Worm (Caenorhabditis elegans) whole organism, late embryonic: ENCODE data around the gene T10B10.9.

Experiments used
- C38D4.7 ChIP-seq: fragments of 200-800 bp; sonication (Bioruptor generic); optimal IDR thresholded peaks from 2 replicates; lab custom pipeline; 2018; ENCODE audit warnings: mild to moderate bottlenecking, missing genetic modification characterization, moderate library complexity, missing compliant biosample characterization
- F13H6.1 ChIP-seq: sonication (generic microtip); optimal IDR thresholded peaks from 2 replicates; lab custom pipeline; 2016; ENCODE audit warnings: missing genetic modification characterization, missing compliant biosample characterization
- K02D7.2 ChIP-seq: sonication (generic microtip); optimal IDR thresholded peaks from 2 replicates; lab custom pipeline; 2017; ENCODE audit warnings: mild to moderate bottlenecking, missing genetic modification characterization, missing compliant biosample characterization
- K09A11.1 ChIP-seq: sonication (generic microtip); optimal IDR thresholded peaks from 2 replicates; lab custom pipeline; 2017; ENCODE audit warnings: antibody characterized with exemption, mild to moderate bottlenecking, missing genetic modification characterization, missing compliant biosample characterization; ENCODE audit not compliant: insufficient read depth
- T23F11.4 ChIP-seq: fragments of 200-800 bp; sonication (Bioruptor generic); optimal IDR thresholded peaks from 2 replicates; lab custom pipeline; 2018; ENCODE audit warnings: mild to moderate bottlenecking, missing genetic modification characterization, missing compliant biosample characterization
- Y22D7AL.16 ChIP-seq: sonication (generic microtip); optimal IDR thresholded peaks from 2 replicates; lab custom pipeline; 2016; ENCODE audit warnings: missing genetic modification characterization, missing compliant biosample characterization
- ama-1 ChIP-seq: fragments of 150-350 bp; optimal IDR thresholded peaks from 2 replicates; lab custom pipeline; 2014
- ceh-14 ChIP-seq: sonication (generic microtip); optimal IDR thresholded peaks from 2 replicates; lab custom pipeline; 2016; ENCODE audit warnings: missing genotype, missing genetic modification characterization, missing compliant biosample characterization
- ceh-18 ChIP-seq: sonication (generic microtip); optimal IDR thresholded peaks from 2 replicates; lab custom pipeline; 2016; ENCODE audit warnings: missing genetic modification characterization, missing compliant biosample characterization
- ceh-22 ChIP-seq: sonication (generic microtip); optimal IDR thresholded peaks from 2 replicates; lab custom pipeline; 2017; ENCODE audit warnings: missing biosample characterization, missing genetic modification characterization
- ceh-24 ChIP-seq: sonication (generic microtip); optimal IDR thresholded peaks from 2 replicates; lab custom pipeline; 2016; ENCODE audit warnings: mild to moderate bottlenecking, missing genetic modification characterization, missing compliant biosample characterization
- ceh-30 ChIP-seq: fragments of 150-350 bp; optimal IDR thresholded peaks from 2 replicates; lab custom pipeline; 2014; ENCODE audit warnings: missing biosample characterization, missing genetic modification characterization
- ceh-34 ChIP-seq: sonication (generic microtip); optimal IDR thresholded peaks from 2 replicates; lab custom pipeline; 2016; ENCODE audit warnings: mild to moderate bottlenecking, missing genetic modification characterization, missing compliant biosample characterization
- ceh-48 ChIP-seq: sonication (generic microtip); optimal IDR thresholded peaks from 2 replicates; lab custom pipeline; 2016; ENCODE audit warnings: missing genetic modification characterization, inconsistent platforms, missing compliant biosample characterization
- ceh-6 ChIP-seq: fragments of 200-800 bp; sonication (Bioruptor generic); optimal IDR thresholded peaks from 2 replicates; lab custom pipeline; 2018; ENCODE audit warnings: mild to moderate bottlenecking, missing genetic modification characterization, missing compliant biosample characterization
- dmd-4 ChIP-seq: sonication (generic microtip); optimal IDR thresholded peaks from 2 replicates; lab custom pipeline; 2016; ENCODE audit warnings: borderline replicate concordance, missing genetic modification characterization, missing compliant biosample characterization
- dve-1 ChIP-seq: sonication (generic microtip); optimal IDR thresholded peaks from 2 replicates; lab custom pipeline; 2017; ENCODE audit warnings: antibody characterized with exemption, mild to moderate bottlenecking, missing genetic modification characterization, missing compliant biosample characterization
- elt-2 ChIP-seq: sonication (generic microtip); optimal IDR thresholded peaks from 2 replicates; lab custom pipeline; 2016; ENCODE audit warnings: missing genetic modification reagents, missing genetic modification characterization, missing compliant biosample characterization
- elt-4 ChIP-seq: sonication (generic microtip); optimal IDR thresholded peaks from 2 replicates; lab custom pipeline; 2016; ENCODE audit warnings: missing genetic modification characterization, missing compliant biosample characterization
- hlh-13 ChIP-seq: fragments of 200-800 bp; sonication (Bioruptor generic); optimal IDR thresholded peaks from 2 replicates; lab custom pipeline; 2018; ENCODE audit warnings: mild to moderate bottlenecking, missing genetic modification characterization, missing compliant biosample characterization
- hlh-30 ChIP-seq: sonication (generic microtip); optimal IDR thresholded peaks from 2 replicates; lab custom pipeline; 2017; ENCODE audit warnings: antibody characterized with exemption, missing genetic modification characterization, missing compliant biosample characterization; ENCODE audit not compliant: insufficient read depth
- mec-3 ChIP-seq: sonication (generic microtip); optimal IDR thresholded peaks from 2 replicates; lab custom pipeline; 2016; ENCODE audit warnings: borderline replicate concordance, missing genetic modification characterization, missing compliant biosample characterization
- nhr-11 ChIP-seq: fragments of 150-350 bp; optimal IDR thresholded peaks from 2 replicates; lab custom pipeline; 2014; ENCODE audit warnings: missing biosample characterization, missing genetic modification characterization
- nhr-232 ChIP-seq: sonication (generic microtip); optimal IDR thresholded peaks from 2 replicates; lab custom pipeline; 2016; ENCODE audit warnings: missing genetic modification characterization, missing compliant biosample characterization
- odd-2 ChIP-seq: sonication (generic microtip); optimal IDR thresholded peaks from 2 replicates; lab custom pipeline; 2017; ENCODE audit warnings: antibody characterized with exemption, mild to moderate bottlenecking, missing genetic modification characterization, missing compliant biosample characterization
- pag-3 ChIP-seq: sonication (generic microtip); optimal IDR thresholded peaks from 2 replicates; lab custom pipeline; 2016; ENCODE audit warnings: missing compliant biosample characterization, missing genetic modification characterization, borderline replicate concordance
- pax-1 ChIP-seq: fragments of 150-350 bp; optimal IDR thresholded peaks from 2 replicates; lab custom pipeline; 2014; ENCODE audit warnings: missing biosample characterization, missing genetic modification characterization
- pha-2 ChIP-seq: sonication (generic microtip); optimal IDR thresholded peaks from 2 replicates; lab custom pipeline; 2017; ENCODE audit warnings: mild to moderate bottlenecking, missing genetic modification characterization, missing compliant biosample characterization
- pha-4 ChIP-seq: fragments of 150-350 bp; optimal IDR thresholded peaks from 2 replicates; lab custom pipeline; 2018; ENCODE audit warnings: missing biosample characterization, missing genetic modification reagents, missing genetic modification characterization
- pros-1 ChIP-seq: fragments of 150-350 bp; optimal IDR thresholded peaks from 2 replicates; lab custom pipeline; 2014; ENCODE audit warnings: missing biosample characterization, missing genetic modification reagents, missing genetic modification characterization
- ref-2 ChIP-seq: sonication (generic microtip); optimal IDR thresholded peaks from 2 replicates; lab custom pipeline; 2016; ENCODE audit warnings: missing genetic modification characterization, missing compliant biosample characterization
- sdc-2 ChIP-seq: sonication (generic microtip); optimal IDR thresholded peaks from 2 replicates; lab custom pipeline; 2016; ENCODE audit warnings: missing genotype, missing genetic modification characterization, missing compliant biosample characterization
- sox-2 ChIP-seq: fragments of 200-800 bp; sonication (Bioruptor generic); IDR thresholded peaks from 2 replicates; pipeline ENCODE4 v1.3.6; 2022; ENCODE audit warnings: missing genetic modification reagents, missing genetic modification characterization, missing compliant biosample characterization
- sox-4 ChIP-seq: sonication (generic microtip); optimal IDR thresholded peaks from 2 replicates; lab custom pipeline; 2017; ENCODE audit warnings: mild to moderate bottlenecking, missing genetic modification characterization, inconsistent platforms, missing compliant biosample characterization
- unc-3 ChIP-seq, 2 experiments: fragments of 200-800 bp in 1 of 2; sonication (Bioruptor generic) in 1 of 2; sonication (generic microtip) in 1 of 2; conservative IDR thresholded peaks in 1 of 2; optimal IDR thresholded peaks in 1 of 2; 2 replicates each; pipeline versions ENCODE4 v1.3.6 to Lab custom; 2016 to 2022; ENCODE audit warnings: missing compliant biosample characterization in 2 of 2, missing genetic modification characterization in 2 of 2, missing genetic modification reagents in 1 of 2
- zip-5 ChIP-seq: sonication (generic microtip); optimal IDR thresholded peaks from 2 replicates; lab custom pipeline; 2016; ENCODE audit warnings: missing genetic modification characterization, missing compliant biosample characterization

T10B10.9 gene

DNA sequence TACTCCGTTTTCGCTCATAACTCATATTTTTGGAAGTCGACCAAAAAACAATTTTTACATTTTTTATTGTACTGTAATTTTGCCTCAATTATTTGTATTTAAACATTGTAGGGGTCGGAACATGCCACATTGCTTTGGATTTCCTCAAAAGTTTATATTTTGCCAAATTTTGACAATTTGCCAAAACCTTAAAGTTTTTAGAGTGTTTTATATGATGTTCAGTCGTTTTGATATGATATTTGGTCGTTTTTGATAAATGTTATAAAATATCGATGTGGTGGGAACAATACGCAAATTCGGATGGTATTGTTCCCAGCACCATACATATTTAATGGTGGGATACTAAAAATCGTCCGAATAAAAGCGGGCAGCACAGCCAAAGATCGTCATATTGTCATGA lies at the start of gene T10B10.9:
Gene T10B10.9, plus strand, starts transcription at position 301 of the 400 bp plus-strand sequence.
- TF ChIP-seq ceh-48 (tag; lab: Kevin White, UChicago): no peak
- TF ChIP-seq ref-2 (tag; lab: Kevin White, UChicago): no peak
- TF ChIP-seq sox-2 (GFP tag; lab: Robert Waterston, UW): no peak
- TF ChIP-seq C38D4.7 (GFP tag; lab: Kevin White, UChicago): no peak
- TF ChIP-seq pros-1 (tag; lab: Kevin White, UChicago): no peak
- TF ChIP-seq elt-4: no peak
- TF ChIP-seq dve-1 (tag; lab: Kevin White, UChicago): no peak
- TF ChIP-seq odd-2 (tag; lab: Kevin White, UChicago): no peak

DNA sequence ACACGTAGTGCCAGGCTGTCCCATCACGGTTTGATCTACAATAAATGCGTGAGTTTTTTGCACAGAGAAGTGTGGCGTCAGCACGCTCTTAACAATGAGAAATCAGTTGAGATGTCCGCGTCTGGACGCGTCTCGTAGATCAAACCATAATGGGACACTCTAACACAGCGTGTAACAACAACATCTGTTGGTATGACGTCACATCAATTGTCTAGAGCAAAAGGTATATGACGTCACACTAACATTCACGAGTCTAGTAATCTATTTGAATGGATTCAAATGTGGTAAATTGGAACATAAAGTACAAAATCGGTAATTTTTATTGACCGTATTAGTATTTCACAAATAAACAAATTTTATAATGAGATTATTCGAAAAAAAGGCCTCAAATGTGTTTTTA lies 48.5 kb upstream of the T10B10.9 start:
- TF ChIP-seq pha-4 (tag; lab: Kevin White, UChicago) (no peak), F13H6.1 (tag; lab: Kevin White, UChicago) (no peak), sox-4 (tag; lab: Kevin White, UChicago) (no peak), T23F11.4 (GFP tag; lab: Kevin White, UChicago) (no peak), ref-2 (tag; lab: Kevin White, UChicago) (no peak), pag-3 (no peak), ceh-34 (tag; lab: Kevin White, UChicago) (no peak), K09A11.1 (tag; lab: Kevin White, UChicago) (no peak), zip-5 (no peak), nhr-232 (tag; lab: Kevin White, UChicago) (no peak), hlh-13 (GFP tag; lab: Kevin White, UChicago) (no peak), ceh-14 (tag; lab: Kevin White, UChicago) (no peak), dmd-4 (tag; lab: Kevin White, UChicago) (no peak), unc-3 (GFP tag; conservative IDR thresholded peaks at IDR 0.05; lab: Robert Waterston, UW) (no peak), unc-3 (tag; optimal IDR thresholded peaks at IDR 0.05; lab: Kevin White, UChicago) (no peak), pax-1 (no peak), C38D4.7 (GFP tag; lab: Kevin White, UChicago) (no peak), ceh-6 (GFP tag; lab: Kevin White, UChicago) (no peak)

DNA sequence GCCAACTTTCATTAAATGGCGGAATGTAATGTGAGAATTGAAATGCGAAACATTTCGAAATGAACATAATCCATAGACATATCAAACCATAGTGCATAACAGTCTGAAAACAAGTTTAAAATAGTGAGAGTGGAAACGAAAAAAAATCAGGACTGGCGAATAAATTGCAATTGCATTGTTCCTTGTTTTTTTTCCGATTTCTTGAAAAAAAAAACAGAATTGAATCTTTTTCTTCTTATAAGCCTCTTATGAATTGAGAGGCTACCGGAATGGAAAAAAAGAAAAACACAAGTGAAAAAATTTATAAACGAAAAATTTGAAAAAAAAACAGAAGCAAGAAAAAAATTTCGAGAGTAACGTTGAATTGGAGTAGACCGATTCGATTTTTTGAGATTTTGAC lies 47.7 kb upstream of the T10B10.9 start, which contains the start of gene R07D5.2:
Gene R07D5.2, minus strand, starts transcription at position 101 of the 400 bp plus-strand sequence.
- TF ChIP-seq ceh-22 (tag; lab: Kevin White, UChicago) (no peak), elt-2 (tag; lab: Kevin White, UChicago) (no peak), K02D7.2 (tag; lab: Kevin White, UChicago) (no peak), hlh-30 (no peak), ceh-30 (tag; lab: Kevin White, UChicago) (no peak), pha-2 (tag; lab: Kevin White, UChicago) (no peak), C38D4.7 (GFP tag; lab: Kevin White, UChicago) (no peak), F13H6.1 (tag; lab: Kevin White, UChicago) (no peak), sdc-2 (tag; lab: Kevin White, UChicago) (no peak), ref-2 (tag; lab: Kevin White, UChicago) (no peak), mec-3 (tag; lab: Kevin White, UChicago) (no peak), nhr-11 (tag; lab: Kevin White, UChicago) (no peak), ceh-24 (tag; lab: Kevin White, UChicago) (no peak), pha-4 (tag; lab: Kevin White, UChicago) (no peak), ceh-18 (no peak), K09A11.1 (tag; lab: Kevin White, UChicago) (no peak), Y22D7AL.16 (tag; lab: Kevin White, UChicago) (no peak), ama-1 (lab: Kevin White, UChicago) (no peak), hlh-13 (GFP tag; lab: Kevin White, UChicago) (no peak)
